Worm (Caenorhabditis elegans) whole organism, L1 larva: ENCODE measurements around the gene cox-17.

Source experiments
- ama-1 ChIP-seq: fragments of 150-350 bp; optimal IDR thresholded peaks from 2 replicates; lab custom pipeline; 2014
- blmp-1 ChIP-seq: fragments of 150-350 bp; optimal IDR thresholded peaks from 2 replicates; lab custom pipeline; 2014; ENCODE audit warnings: missing biosample characterization, missing genetic modification characterization
- egl-27 ChIP-seq, 2 experiments: fragments of 150-350 bp in 1 of 2; sonication (generic microtip); optimal IDR thresholded peaks; 3 replicates each; lab custom pipeline; 2017 to 2018; ENCODE audit warnings: missing biosample characterization in 2 of 2, missing genetic modification characterization in 2 of 2, missing genetic modification reagents in 2 of 2
- fkh-10 ChIP-seq: sonication (generic microtip); optimal IDR thresholded peaks from 2 replicates; lab custom pipeline; 2017; ENCODE audit warnings: missing biosample characterization, missing genetic modification reagents, missing genetic modification characterization
- nhr-47 ChIP-seq: sonication (generic microtip); optimal IDR thresholded peaks from 2 replicates; lab custom pipeline; 2016; ENCODE audit warnings: mild to moderate bottlenecking, missing genetic modification characterization, moderate library complexity, missing compliant biosample characterization
- nhr-90 ChIP-seq: sonication (generic microtip); optimal IDR thresholded peaks from 2 replicates; lab custom pipeline; 2016; ENCODE audit warnings: mild to moderate bottlenecking, missing genetic modification characterization, missing compliant biosample characterization; ENCODE audit not compliant: poor library complexity
- pag-3 ChIP-seq: sonication (generic microtip); optimal IDR thresholded peaks from 2 replicates; lab custom pipeline; 2017; ENCODE audit warnings: missing genetic modification characterization, mild to moderate bottlenecking, missing compliant biosample characterization, antibody characterized with exemption, borderline replicate concordance; ENCODE audit not compliant: insufficient read depth
- pqm-1 ChIP-seq: sonication (generic microtip); optimal IDR thresholded peaks from 3 replicates; lab custom pipeline; 2017; ENCODE audit warnings: missing biosample characterization, missing genetic modification characterization
- snpc-4 ChIP-seq: fragments of 150-350 bp; optimal IDR thresholded peaks from 2 replicates; lab custom pipeline; 2014; ENCODE audit warnings: missing biosample characterization, missing genetic modification characterization
- tbx-2 ChIP-seq: sonication (generic microtip); optimal IDR thresholded peaks from 2 replicates; lab custom pipeline; 2016; ENCODE audit warnings: missing genetic modification characterization, missing compliant biosample characterization
- unc-62 ChIP-seq: fragments of 150-350 bp; optimal IDR thresholded peaks from 2 replicates; lab custom pipeline; 2014; ENCODE audit warnings: missing biosample characterization, missing genetic modification reagents, missing genetic modification characterization
- xbp-1 ChIP-seq: sonication (generic microtip); optimal IDR thresholded peaks from 2 replicates; lab custom pipeline; 2016; ENCODE audit warnings: missing genetic modification characterization, missing compliant biosample characterization

- TF ChIP-seq unc-62 (GFP tag; lab: Kevin White, UChicago) = no peak
- no peak for TF ChIP-seq tbx-2 (tag; lab: Kevin White, UChicago)
- no peak for TF ChIP-seq ama-1 (lab: Kevin White, UChicago)
- no peak for TF ChIP-seq snpc-4 (tag; lab: Kevin White, UChicago)
- no peak for TF ChIP-seq fkh-10
- TF ChIP-seq pag-3 (tag; lab: Kevin White, UChicago) = no peak
- TF ChIP-seq nhr-47 (tag; lab: Kevin White, UChicago) = no peak
- TF ChIP-seq xbp-1 (tag; lab: Kevin White, UChicago) = no peak
- TF ChIP-seq blmp-1 (tag; lab: Kevin White, UChicago) = no peak
- TF ChIP-seq pqm-1 (tag; lab: Kevin White, UChicago) = no peak
- no peak for TF ChIP-seq nhr-90 (tag; lab: Kevin White, UChicago)
- no peak for TF ChIP-seq egl-27 (tag; optimal IDR thresholded peaks at IDR 0.05; lab: Kevin White, UChicago)
These were observed 47.7 kb upstream of the cox-17 start, which contains the start of gene fbxb-82 for ce11 chrIII:143121-143520.
